Worm (Caenorhabditis elegans) whole organism, young adult: ENCODE results near the gene F28B1.9.

ENCODE experiments used
- B0019.2 ChIP-seq: fragments of 200-800 bp; sonication (Bioruptor generic); conservative IDR thresholded peaks from 2 replicates; pipeline ENCODE4 v1.3.6; 2022; ENCODE audit warnings: missing genetic modification reagents, missing genetic modification characterization, missing compliant biosample characterization
- B0261.1 ChIP-seq: sonication (generic microtip); optimal IDR thresholded peaks from 2 replicates; lab custom pipeline; 2016; ENCODE audit warnings: mild to moderate bottlenecking, missing genetic modification characterization, moderate library complexity, missing compliant biosample characterization
- B0336.3 ChIP-seq: fragments of 200-800 bp; sonication (Bioruptor generic); IDR thresholded peaks from 2 replicates; pipeline ENCODE4 v1.3.6; 2022; ENCODE audit warnings: missing genetic modification characterization, missing compliant biosample characterization
- F39B2.1 ChIP-seq: fragments of 200-800 bp; sonication (Bioruptor generic); IDR thresholded peaks from 2 replicates; pipeline ENCODE4 v1.3.6; 2022; ENCODE audit warnings: missing genetic modification reagents, missing genetic modification characterization, missing compliant biosample characterization
- T07F8.4 ChIP-seq: sonication (generic microtip); optimal IDR thresholded peaks from 2 replicates; lab custom pipeline; 2016; ENCODE audit warnings: mild to moderate bottlenecking, missing genetic modification characterization, moderate library complexity, missing compliant biosample characterization
- ceh-58 ChIP-seq: fragments of 200-800 bp; sonication (Bioruptor generic); IDR thresholded peaks from 2 replicates; pipeline ENCODE4 v1.3.6; 2022; ENCODE audit warnings: missing genetic modification characterization, missing compliant biosample characterization
- efl-1 ChIP-seq: fragments of 150-350 bp; optimal IDR thresholded peaks from 2 replicates; lab custom pipeline; 2014; ENCODE audit warnings: missing biosample characterization, missing genetic modification reagents, missing genetic modification characterization
- ekl-4 ChIP-seq: fragments of 200-800 bp; sonication (Bioruptor generic); IDR thresholded peaks from 2 replicates; pipeline ENCODE4 v1.3.6; 2022; ENCODE audit warnings: missing genetic modification reagents, missing genetic modification characterization, missing compliant biosample characterization
- ets-4 ChIP-seq: fragments of 200-800 bp; sonication (Bioruptor generic); optimal IDR thresholded peaks from 2 replicates; lab custom pipeline; 2018; ENCODE audit warnings: mild to moderate bottlenecking, missing genetic modification characterization, missing compliant biosample characterization
- him-1 ChIP-seq: sonication (generic microtip); optimal IDR thresholded peaks from 2 replicates; lab custom pipeline; 2016; ENCODE audit warnings: missing genotype, missing genetic modification reagents, missing genetic modification characterization, missing compliant biosample characterization
- lin-35 ChIP-seq, 3 experiments: fragments of 150-350 bp in 2 of 3; sonication (generic microtip) in 1 of 3; optimal IDR thresholded peaks; 2 replicates each; lab custom pipeline; 2014 to 2018; ENCODE audit warnings: missing biosample characterization in 3 of 3, missing genetic modification characterization in 3 of 3, missing genetic modification reagents in 3 of 3
- lin-54 ChIP-seq: fragments of 200-800 bp; sonication (Bioruptor generic); optimal IDR thresholded peaks from 2 replicates; lab custom pipeline; 2018; ENCODE audit warnings: mild to moderate bottlenecking, missing genetic modification characterization, missing compliant biosample characterization
- nhr-27 ChIP-seq: fragments of 200-800 bp; sonication (Bioruptor generic); optimal IDR thresholded peaks from 2 replicates; lab custom pipeline; 2018; ENCODE audit warnings: mild to moderate bottlenecking, missing genetic modification characterization, moderate library complexity, missing compliant biosample characterization
- snpc-1.3 ChIP-seq: sonication (generic microtip); optimal IDR thresholded peaks from 2 replicates; lab custom pipeline; 2017; ENCODE audit warnings: missing genetic modification characterization, mild to moderate bottlenecking, missing compliant biosample characterization, antibody characterized with exemption, moderate library complexity, missing genotype, missing genetic modification reagents; ENCODE audit not compliant: insufficient read depth

Gene F28B1.9

ce11 chrV:17105483-17105882 lies 43.8 kb downstream of the F28B1.9 start, which contains the start of gene ZK218.7:
Gene ZK218.7, plus strand, starts transcription at chrV:17105783.
- TF ChIP-seq snpc-1.3 (no peak), ets-4 (no peak), him-1 (no peak), lin-35 (GFP tag; optimal IDR thresholded peaks at IDR 0.05; lab: Kevin White, UChicago) (no peak), ceh-58 (GFP tag; lab: Robert Waterston, UW) (no peak), T07F8.4 (tag; lab: Kevin White, UChicago) (no peak), lin-54 (no peak), B0261.1 (tag; lab: Kevin White, UChicago) (no peak), B0336.3 (no peak), F39B2.1 (no peak), B0019.2 (GFP tag; lab: Robert Waterston, UW) (no peak), efl-1 (GFP tag; lab: Kevin White, UChicago) (no peak)

ce11 chrV:17108310-17108709 lies 46.6 kb downstream of the F28B1.9 start, which contains the start of gene ZK218.11:
Gene ZK218.11, minus strand, starts transcription at chrV:17108410.
- TF ChIP-seq ekl-4 (GFP tag; lab: Robert Waterston, UW) = no peak
- no peak for TF ChIP-seq nhr-27 (tag; lab: Kevin White, UChicago)
- no peak for TF ChIP-seq F39B2.1
